Worm (Caenorhabditis elegans): ENCODE measurements around the gene Y39F10C.1.

The Y39F10C.1 gene

ce11 chrII:680612-681011 lies 5.2 kb downstream of the Y39F10C.1 start, which contains the start of the genes T02H6.10 and T02H6.8:
T02H6.10 (minus strand) TSS chrII:680712.
T02H6.8 (plus strand) TSS chrII:680832.
- no peak for TF ChIP-seq ceh-16 (tag; optimal IDR thresholded peaks at IDR 0.05)
- TF ChIP-seq nhr-129 (tag; optimal IDR thresholded peaks at IDR 0.05): no peak
- TF ChIP-seq R02D3.7 (tag; optimal IDR thresholded peaks at IDR 0.05): no peak
- TF ChIP-seq elt-3 (tag; optimal IDR thresholded peaks at IDR 0.05): no peak
- no peak for TF ChIP-seq nhr-11 (tag; optimal IDR thresholded peaks at IDR 0.05)
- TF ChIP-seq gmeb-1 (tag; optimal IDR thresholded peaks at IDR 0.05): no peak
- no peak for TF ChIP-seq sma-3 (GFP tag; optimal IDR thresholded peaks at IDR 0.05)
- no peak for TF ChIP-seq sma-9 (GFP tag; optimal IDR thresholded peaks at IDR 0.05)
- TF ChIP-seq sma-9 (tag; optimal IDR thresholded peaks at IDR 0.05): no peak
- no peak for TF ChIP-seq ztf-1 (GFP tag; conservative IDR thresholded peaks at IDR 0.05)
- no peak for TF ChIP-seq lin-13 (GFP tag; optimal IDR thresholded peaks at IDR 0.05)
- no peak for TF ChIP-seq ceh-82 (tag; optimal IDR thresholded peaks at IDR 0.05)
- TF ChIP-seq dmd-4 (tag; optimal IDR thresholded peaks at IDR 0.05): no peak
- no peak for TF ChIP-seq F13H6.1 (tag; optimal IDR thresholded peaks at IDR 0.05)
- TF ChIP-seq lin-39 (tag; optimal IDR thresholded peaks at IDR 0.05): no peak
- no peak for TF ChIP-seq nhr-23 (tag; optimal IDR thresholded peaks at IDR 0.05)
- no peak for TF ChIP-seq alr-1 (tag; optimal IDR thresholded peaks at IDR 0.05)
- no peak for TF ChIP-seq ztf-11 (tag; optimal IDR thresholded peaks at IDR 0.05)

DNA sequence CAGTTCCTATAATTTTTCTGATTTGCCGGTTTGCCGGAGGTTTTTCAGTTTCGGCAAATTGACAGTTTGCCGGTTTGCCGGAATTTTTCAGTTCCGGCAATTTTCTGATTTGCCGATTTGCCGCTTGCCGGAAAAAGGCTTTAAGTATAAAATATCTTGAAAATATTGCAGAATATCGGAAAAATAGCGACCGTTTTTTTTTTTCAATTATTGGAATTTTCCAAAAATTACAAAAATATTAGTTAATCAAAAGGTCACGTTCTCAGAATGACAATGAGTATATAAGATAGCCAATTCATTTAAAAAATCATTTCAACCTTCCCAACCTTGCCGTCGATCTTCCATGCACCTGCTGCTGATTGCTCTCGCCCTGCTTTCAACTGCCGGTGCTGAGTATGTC lies 6.9 kb downstream of the Y39F10C.1 start, which contains the start of gene T02H6.7:
Gene T02H6.7 (plus strand): TSS at position 301 of the 400 bp plus-strand sequence.
- TF ChIP-seq ztf-11 (tag; optimal IDR thresholded peaks at IDR 0.05): no peak
- no peak for TF ChIP-seq lin-39 (tag; optimal IDR thresholded peaks at IDR 0.05)
- TF ChIP-seq F13H6.1 (tag; optimal IDR thresholded peaks at IDR 0.05): no peak

DNA sequence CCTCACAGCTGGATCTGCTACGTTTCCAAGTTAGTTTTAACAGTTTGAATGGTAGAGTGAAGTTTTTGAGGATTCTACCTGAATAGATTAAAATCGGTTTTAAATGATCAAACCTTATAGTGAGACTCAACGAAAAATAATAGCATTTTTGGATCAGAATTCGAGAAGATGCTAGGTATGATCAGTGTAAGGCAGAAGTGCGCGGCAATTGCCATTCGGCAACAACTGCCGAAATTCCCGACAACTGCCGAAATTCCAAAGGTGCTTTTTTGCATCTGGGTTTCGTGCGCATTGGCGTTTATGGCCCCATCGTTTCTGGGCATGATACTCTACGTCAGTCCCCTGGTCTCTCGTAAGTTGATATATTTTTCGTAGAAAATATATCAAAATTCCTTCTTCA lies 8.1 kb downstream of the Y39F10C.1 start, which contains the start of gene T02H6.6:
Gene T02H6.6 (plus strand): TSS at position 301 of the 400 bp plus-strand sequence.
- TF ChIP-seq nhr-237 (tag; optimal IDR thresholded peaks at IDR 0.05) (no peak), nhr-10 (tag; optimal IDR thresholded peaks at IDR 0.05) (no peak), alr-1 (tag; optimal IDR thresholded peaks at IDR 0.05) (no peak), elt-3 (tag; optimal IDR thresholded peaks at IDR 0.05) (no peak), nhr-77 (tag; optimal IDR thresholded peaks at IDR 0.05) (no peak), nhr-129 (tag; optimal IDR thresholded peaks at IDR 0.05) (no peak), C34F6.9 (tag; optimal IDR thresholded peaks at IDR 0.05) (no peak), nhr-12 (tag; optimal IDR thresholded peaks at IDR 0.05) (no peak), ama-1 (optimal IDR thresholded peaks at IDR 0.05) (no peak), mdl-1 (tag; optimal IDR thresholded peaks at IDR 0.05) (no peak), unc-55 (GFP tag; optimal IDR thresholded peaks at IDR 0.05) (no peak), nhr-21 (tag; optimal IDR thresholded peaks at IDR 0.05) (no peak), ceh-16 (tag; optimal IDR thresholded peaks at IDR 0.05) (no peak), R02D3.7 (tag; optimal IDR thresholded peaks at IDR 0.05) (no peak), Y55F3AM.14 (GFP tag; optimal IDR thresholded peaks at IDR 0.05) (no peak), snpc-4 (tag; optimal IDR thresholded peaks at IDR 0.05) (no peak)

DNA sequence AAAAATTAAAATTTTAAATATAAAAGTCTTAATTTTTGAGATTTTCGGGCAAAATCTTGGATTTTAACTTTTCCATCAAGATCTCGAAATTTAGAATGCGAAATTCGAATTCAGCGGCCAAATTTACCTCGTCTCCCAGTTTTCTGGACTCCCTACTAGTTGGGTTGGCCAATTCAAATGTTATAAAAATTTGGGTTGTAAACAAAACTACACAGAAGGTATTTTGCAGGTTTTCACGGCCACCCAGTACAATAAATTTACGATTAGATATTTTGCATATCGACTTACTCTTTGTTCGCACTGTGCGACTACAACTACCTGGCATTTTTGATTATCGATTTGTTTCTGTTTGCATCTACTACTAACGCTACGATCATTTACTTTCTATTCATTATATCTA lies 9.4 kb downstream of the Y39F10C.1 start, which contains the start of gene T02H6.5:
Gene T02H6.5 (plus strand): TSS at position 301 of the 400 bp plus-strand sequence.
- TF ChIP-seq ceh-16 (tag; optimal IDR thresholded peaks at IDR 0.05) (no peak), mdl-1 (tag; optimal IDR thresholded peaks at IDR 0.05) (no peak), crh-2 (tag; optimal IDR thresholded peaks at IDR 0.05) (no peak), nhr-11 (tag; optimal IDR thresholded peaks at IDR 0.05) (no peak), nhr-237 (tag; optimal IDR thresholded peaks at IDR 0.05) (no peak), unc-39 (tag; optimal IDR thresholded peaks at IDR 0.05) (no peak), ztf-11 (tag; optimal IDR thresholded peaks at IDR 0.05) (no peak), mab-5 (tag; optimal IDR thresholded peaks at IDR 0.05) (no peak), ZK546.5 (tag; optimal IDR thresholded peaks at IDR 0.05) (no peak), sma-3 (GFP tag; optimal IDR thresholded peaks at IDR 0.05) (no peak)

ce11 chrII:689749-690148 lies 14.3 kb downstream of the Y39F10C.1 start, which contains the start of gene T02H6.4:
T02H6.4 (plus strand) TSS chrII:690049.
- TF ChIP-seq sem-4 (tag; optimal IDR thresholded peaks at IDR 0.05) (no peak), nhr-12 (tag; optimal IDR thresholded peaks at IDR 0.05) (no peak), nhr-129 (tag; optimal IDR thresholded peaks at IDR 0.05) (no peak), nhr-23 (tag; optimal IDR thresholded peaks at IDR 0.05) (no peak), peb-1 (tag; optimal IDR thresholded peaks at IDR 0.05) (no peak), mbf-1 (tag; optimal IDR thresholded peaks at IDR 0.05) (no peak), lsy-2 (tag; optimal IDR thresholded peaks at IDR 0.05) (no peak), elt-3 (tag; optimal IDR thresholded peaks at IDR 0.05) (no peak), lin-39 (tag; optimal IDR thresholded peaks at IDR 0.05) (no peak), nhr-10 (tag; optimal IDR thresholded peaks at IDR 0.05) (no peak), R02D3.7 (tag; optimal IDR thresholded peaks at IDR 0.05) (no peak), unc-62 (GFP tag; optimal IDR thresholded peaks at IDR 0.05) (no peak), skn-1 (tag; optimal IDR thresholded peaks at IDR 0.05) (no peak), mab-5 (tag; optimal IDR thresholded peaks at IDR 0.05) (no peak), crh-2 (tag; optimal IDR thresholded peaks at IDR 0.05) (no peak), sma-9 (GFP tag; optimal IDR thresholded peaks at IDR 0.05) (no peak), sma-9 (tag; optimal IDR thresholded peaks at IDR 0.05) (no peak), F13H6.1 (tag; optimal IDR thresholded peaks at IDR 0.05) (no peak), blmp-1 (tag; optimal IDR thresholded peaks at IDR 0.05; ENCODE audit: insufficient read depth) (no peak), ceh-82 (tag; optimal IDR thresholded peaks at IDR 0.05) (no peak)

All from whole organism, L2 larva.